Fruit fly (Drosophila melanogaster) whole organism, prepupa: ENCODE measurements around the gene CG10874.

ENCODE experiments used
- Blimp-1 ChIP-seq: fragments of 200-800 bp; sonication (Bioruptor generic); optimal IDR thresholded peaks from 3 replicates; lab custom pipeline; 2017; ENCODE audit warnings: missing biosample characterization, missing genetic modification characterization, mild to moderate bottlenecking, moderate library complexity, missing genetic modification reagents
- CG11762 ChIP-seq: fragments of 200-800 bp; sonication (Bioruptor generic); optimal IDR thresholded peaks from 3 replicates; lab custom pipeline; 2016; ENCODE audit warnings: missing biosample characterization, missing genetic modification characterization; ENCODE audit not compliant: insufficient read depth
- CG11902 ChIP-seq: fragments of 200-800 bp; sonication (Bioruptor generic); optimal IDR thresholded peaks from 3 replicates; lab custom pipeline; 2016; ENCODE audit warnings: missing biosample characterization, missing genetic modification characterization
- CG15336 ChIP-seq: fragments of 200-800 bp; sonication (Bioruptor generic); IDR thresholded peaks from 2 replicates; pipeline ENCODE4 v1.3.6; 2022; ENCODE audit warnings: missing biosample characterization, missing genetic modification characterization
- CG1621 ChIP-seq: fragments of 200-800 bp; sonication (Bioruptor generic); optimal IDR thresholded peaks from 3 replicates; lab custom pipeline; 2018; ENCODE audit warnings: missing biosample characterization, mild to moderate bottlenecking, missing genetic modification characterization
- CG16779 ChIP-seq: fragments of 200-800 bp; sonication (Bioruptor generic); optimal IDR thresholded peaks from 3 replicates; lab custom pipeline; 2017; ENCODE audit warnings: missing biosample characterization, mild to moderate bottlenecking, missing genetic modification characterization
- CG31627 ChIP-seq: fragments of 200-800 bp; sonication (Bioruptor generic); optimal IDR thresholded peaks from 3 replicates; lab custom pipeline; 2016; ENCODE audit warnings: missing biosample characterization, missing genetic modification characterization
- CG32006 ChIP-seq: fragments of 200-800 bp; sonication (Bioruptor generic); optimal IDR thresholded peaks from 3 replicates; lab custom pipeline; 2017; ENCODE audit warnings: missing biosample characterization, mild to moderate bottlenecking, missing genetic modification characterization
- CG34406 ChIP-seq: fragments of 200-800 bp; sonication (Bioruptor generic); optimal IDR thresholded peaks from 3 replicates; lab custom pipeline; 2016; ENCODE audit warnings: missing biosample characterization, missing genetic modification characterization
- CG4318 ChIP-seq: fragments of 200-800 bp; sonication (Bioruptor generic); optimal IDR thresholded peaks from 3 replicates; lab custom pipeline; 2017; ENCODE audit warnings: missing biosample characterization, mild to moderate bottlenecking, missing genetic modification characterization
- CG6163 ChIP-seq: fragments of 200-800 bp; sonication (Bioruptor generic); IDR thresholded peaks from 3 replicates; pipeline ENCODE4 v1.3.6; 2022; ENCODE audit warnings: missing biosample characterization, missing genetic modification characterization
- CG6276 ChIP-seq: fragments of 200-800 bp; sonication (Bioruptor generic); optimal IDR thresholded peaks from 2 replicates; lab custom pipeline; 2017; ENCODE audit warnings: missing biosample characterization, mild to moderate bottlenecking, missing genetic modification characterization
- CG6792 ChIP-seq: fragments of 200-800 bp; sonication (Bioruptor generic); optimal IDR thresholded peaks from 3 replicates; lab custom pipeline; 2016; ENCODE audit warnings: missing biosample characterization, missing genetic modification characterization
- CG6808 ChIP-seq: fragments of 200-800 bp; sonication (Bioruptor generic); optimal IDR thresholded peaks from 3 replicates; lab custom pipeline; 2017; ENCODE audit warnings: missing biosample characterization, missing genetic modification characterization, mild to moderate bottlenecking, moderate library complexity, missing genetic modification reagents
- CG6854 ChIP-seq: fragments of 200-800 bp; sonication (Bioruptor generic); optimal IDR thresholded peaks from 2 replicates; lab custom pipeline; 2017; ENCODE audit warnings: missing biosample characterization, mild to moderate bottlenecking, missing genetic modification characterization
- CG7368 ChIP-seq: fragments of 200-800 bp; sonication (Bioruptor generic); optimal IDR thresholded peaks from 3 replicates; lab custom pipeline; 2016; ENCODE audit warnings: missing biosample characterization, missing genetic modification characterization
- CG8119 ChIP-seq: fragments of 200-800 bp; sonication (Bioruptor generic); IDR thresholded peaks from 3 replicates; pipeline ENCODE4 v1.3.6; 2022; ENCODE audit warnings: missing biosample characterization, missing genetic modification characterization
- CG8319 ChIP-seq: fragments of 200-800 bp; sonication (Bioruptor generic); optimal IDR thresholded peaks from 3 replicates; lab custom pipeline; 2016; ENCODE audit warnings: missing biosample characterization, missing genetic modification characterization
- CG8632 ChIP-seq: fragments of 200-800 bp; sonication (Bioruptor generic); optimal IDR thresholded peaks from 3 replicates; lab custom pipeline; 2016; ENCODE audit warnings: missing biosample characterization, missing genetic modification characterization
- CG9139 ChIP-seq: fragments of 200-800 bp; sonication (Bioruptor generic); optimal IDR thresholded peaks from 3 replicates; lab custom pipeline; 2017; ENCODE audit warnings: missing biosample characterization, mild to moderate bottlenecking, missing genetic modification characterization
- Eip75B ChIP-seq: fragments of 200-800 bp; sonication (Bioruptor generic); optimal IDR thresholded peaks from 3 replicates; lab custom pipeline; 2016; ENCODE audit warnings: missing biosample characterization, missing genetic modification characterization
- Eip93F ChIP-seq: fragments of 200-800 bp; sonication (Bioruptor generic); optimal IDR thresholded peaks from 2 replicates; lab custom pipeline; 2016; ENCODE audit warnings: missing biosample characterization, mild to moderate bottlenecking, missing genetic modification characterization
- Ets21C ChIP-seq: fragments of 200-800 bp; sonication (Bioruptor generic); optimal IDR thresholded peaks from 3 replicates; lab custom pipeline; 2016; ENCODE audit warnings: missing biosample characterization, missing genetic modification characterization
- Gug ChIP-seq: fragments of 200-800 bp; sonication (Bioruptor generic); IDR thresholded peaks from 2 replicates; pipeline ENCODE4 v1.3.6; 2022; ENCODE audit warnings: missing biosample characterization, missing genetic modification characterization
- Hr38 ChIP-seq: sonication (Bioruptor generic); optimal IDR thresholded peaks from 2 replicates; lab custom pipeline; 2016; ENCODE audit warnings: missing biosample characterization, missing genetic modification characterization
- Hr4 ChIP-seq: fragments of 200-800 bp; sonication (Bioruptor generic); optimal IDR thresholded peaks from 3 replicates; lab custom pipeline; 2016; ENCODE audit warnings: missing biosample characterization, missing genetic modification characterization
- Smox ChIP-seq: fragments of 200-800 bp; sonication (Bioruptor generic); optimal IDR thresholded peaks from 3 replicates; lab custom pipeline; 2016; ENCODE audit warnings: missing biosample characterization, missing genetic modification characterization
- Sox102F ChIP-seq: fragments of 200-800 bp; sonication (Bioruptor generic); optimal IDR thresholded peaks from 2 replicates; lab custom pipeline; 2016; ENCODE audit warnings: missing biosample characterization, mild to moderate bottlenecking, missing genetic modification characterization
- Sox14 ChIP-seq: fragments of 200-800 bp; sonication (Bioruptor generic); optimal IDR thresholded peaks from 3 replicates; lab custom pipeline; 2016; ENCODE audit warnings: missing biosample characterization, missing genetic modification characterization
- Sox15 ChIP-seq: fragments of 200-800 bp; sonication (Bioruptor generic); optimal IDR thresholded peaks from 3 replicates; lab custom pipeline; 2016; ENCODE audit warnings: missing biosample characterization, missing genetic modification characterization
- achi ChIP-seq: fragments of 200-800 bp; sonication (Bioruptor generic); optimal IDR thresholded peaks from 3 replicates; lab custom pipeline; 2016; ENCODE audit warnings: missing biosample characterization, missing genetic modification characterization
- acj6 ChIP-seq: fragments of 200-800 bp; sonication (Bioruptor generic); optimal IDR thresholded peaks from 3 replicates; lab custom pipeline; 2016; ENCODE audit warnings: missing biosample characterization, missing genetic modification characterization
- dac ChIP-seq: fragments of 200-800 bp; sonication (Bioruptor generic); optimal IDR thresholded peaks from 2 replicates; lab custom pipeline; 2017; ENCODE audit warnings: missing biosample characterization, mild to moderate bottlenecking, missing genetic modification characterization
- dsx ChIP-seq: fragments of 200-800 bp; optimal IDR thresholded peaks from 3 replicates; lab custom pipeline; 2019; ENCODE audit warnings: missing biosample characterization, mild to moderate bottlenecking, missing genetic modification characterization, moderate library complexity; ENCODE audit not compliant: poor library complexity, severe bottlenecking
- esn ChIP-seq: fragments of 200-800 bp; sonication (Bioruptor generic); optimal IDR thresholded peaks from 2 replicates; lab custom pipeline; 2016; ENCODE audit warnings: missing biosample characterization, mild to moderate bottlenecking, missing genetic modification characterization, moderate library complexity
- fd59A ChIP-seq: fragments of 200-800 bp; sonication (Bioruptor generic); optimal IDR thresholded peaks from 2 replicates; lab custom pipeline; 2017; ENCODE audit warnings: missing biosample characterization, mild to moderate bottlenecking, missing genetic modification characterization, missing genetic modification reagents
- fd85E ChIP-seq: fragments of 200-800 bp; sonication (Bioruptor generic); optimal IDR thresholded peaks from 3 replicates; lab custom pipeline; 2016; ENCODE audit warnings: missing biosample characterization, missing genetic modification characterization
- fkh ChIP-seq: fragments of 200-800 bp; sonication (Bioruptor generic); optimal IDR thresholded peaks from 3 replicates; lab custom pipeline; 2017; ENCODE audit warnings: missing biosample characterization, mild to moderate bottlenecking, missing genetic modification characterization, moderate library complexity
- net ChIP-seq: fragments of 200-800 bp; sonication (Bioruptor generic); optimal IDR thresholded peaks from 3 replicates; lab custom pipeline; 2016; ENCODE audit warnings: missing biosample characterization, missing genetic modification characterization
- pdm3 ChIP-seq: fragments of 200-800 bp; sonication (Bioruptor generic); optimal IDR thresholded peaks from 3 replicates; lab custom pipeline; 2016; ENCODE audit warnings: missing biosample characterization, missing genetic modification characterization
- salr ChIP-seq, 2 experiments: fragments of 200-800 bp; sonication (Bioruptor generic); optimal IDR thresholded peaks; 3 replicates each; lab custom pipeline; 2016 to 2018; ENCODE audit warnings: missing biosample characterization in 2 of 2, missing genetic modification characterization in 2 of 2, mild to moderate bottlenecking in 1 of 2
- ss ChIP-seq, 2 experiments: fragments of 200-800 bp; sonication (Bioruptor generic); optimal IDR thresholded peaks; 2 replicates in 1 of 2; 3 replicates in 1 of 2; lab custom pipeline; 2017 to 2018; ENCODE audit warnings: mild to moderate bottlenecking in 2 of 2, missing biosample characterization in 2 of 2, missing genetic modification characterization in 2 of 2, moderate library complexity in 1 of 2
- svp ChIP-seq: fragments of 200-800 bp; sonication (Bioruptor generic); peaks from one replicate; lab custom pipeline; 2016; ENCODE audit warnings: missing biosample characterization, missing genetic modification characterization
- topi ChIP-seq: fragments of 200-800 bp; sonication (Bioruptor generic); optimal IDR thresholded peaks from 3 replicates; lab custom pipeline; 2016; ENCODE audit warnings: missing biosample characterization, missing genetic modification characterization
- vri ChIP-seq: fragments of 200-800 bp; sonication (Bioruptor generic); optimal IDR thresholded peaks from 3 replicates; lab custom pipeline; 2016; ENCODE audit warnings: missing biosample characterization, mild to moderate bottlenecking, missing genetic modification characterization

CG10874 gene

DNA sequence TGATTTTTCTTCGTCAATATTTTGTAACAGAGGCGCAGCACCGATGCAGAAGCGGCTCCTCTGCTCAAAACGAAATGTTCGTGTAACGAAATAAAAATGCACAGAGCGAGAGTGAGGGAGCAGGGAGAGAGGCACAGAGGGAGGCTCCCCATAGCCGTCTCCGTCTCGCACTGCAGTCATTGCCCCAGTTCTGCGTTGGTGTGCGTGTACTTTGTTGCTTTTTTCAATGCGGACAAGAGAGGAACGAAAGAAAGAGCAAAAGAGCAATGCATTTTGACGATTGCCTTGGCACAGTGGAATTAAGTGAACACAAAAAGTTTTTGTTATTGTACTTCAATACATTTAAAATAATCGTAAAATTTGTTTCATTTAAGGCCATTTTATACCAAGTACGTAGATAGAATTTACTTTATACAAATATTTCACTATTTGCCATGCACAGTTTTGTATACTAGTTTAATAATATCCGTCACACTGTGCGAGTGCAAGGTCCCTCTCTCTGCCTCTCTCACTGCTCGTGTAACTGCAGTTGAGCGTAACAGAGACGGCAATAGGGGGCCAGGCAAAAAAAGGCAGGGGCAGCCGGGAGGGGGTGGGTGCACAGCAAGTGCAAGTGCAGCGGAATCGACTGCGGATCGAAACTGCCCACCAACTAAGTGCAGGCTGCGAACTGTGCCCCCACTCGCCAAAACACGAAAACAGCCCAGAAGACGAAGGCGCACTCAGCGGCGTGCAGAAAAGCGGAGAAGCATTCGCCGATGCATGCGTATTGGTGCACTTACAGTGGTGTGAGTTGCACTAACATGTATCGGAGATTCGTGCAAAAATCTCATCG lies 10.0 kb upstream of the CG10874 start (continued):
- peak; percentile 99 for TF ChIP-seq Sox15 (GFP tag; lab: Kevin White, UChicago)
- TF ChIP-seq dsx, result peak; percentile 99
- peak; percentile 99 for TF ChIP-seq vri
- TF ChIP-seq Hr4, result peak; percentile 100
- peak; percentile 98 for TF ChIP-seq fd85E (GFP tag; lab: Kevin White, UChicago)
- peak; percentile 100 for TF ChIP-seq CG8319 (GFP tag; lab: Kevin White, UChicago)
- TF ChIP-seq ss (GFP tag; optimal IDR thresholded peaks at IDR 0.05; lab: Kevin White, UChicago), result peak; percentile 100
- TF ChIP-seq Smox (GFP tag; lab: Kevin White, UChicago), result peak; percentile 100
- TF ChIP-seq Gug (GFP tag; lab: Robert Waterston, UW), result peak; percentile 100
- peak; percentile 100 for TF ChIP-seq CG11762
- peak; percentile 100 for TF ChIP-seq net (GFP tag; lab: Kevin White, UChicago)
- peak; percentile 66 for TF ChIP-seq fkh (GFP tag; lab: Kevin White, UChicago)
- peak; percentile 99 to 100 for TF ChIP-seq salr (GFP tag; optimal IDR thresholded peaks at IDR 0.05; lab: Kevin White, UChicago)
- peak; percentile 100 for TF ChIP-seq CG6163 (GFP tag; lab: Robert Waterston, UW)
- TF ChIP-seq Sox14, result peak; percentile 100
- peak; percentile 100 for TF ChIP-seq CG9139
- no peak for TF ChIP-seq Eip93F
- TF ChIP-seq CG4318, result peak; percentile 100
- TF ChIP-seq, all 60 proteins: peak for 59

DNA sequence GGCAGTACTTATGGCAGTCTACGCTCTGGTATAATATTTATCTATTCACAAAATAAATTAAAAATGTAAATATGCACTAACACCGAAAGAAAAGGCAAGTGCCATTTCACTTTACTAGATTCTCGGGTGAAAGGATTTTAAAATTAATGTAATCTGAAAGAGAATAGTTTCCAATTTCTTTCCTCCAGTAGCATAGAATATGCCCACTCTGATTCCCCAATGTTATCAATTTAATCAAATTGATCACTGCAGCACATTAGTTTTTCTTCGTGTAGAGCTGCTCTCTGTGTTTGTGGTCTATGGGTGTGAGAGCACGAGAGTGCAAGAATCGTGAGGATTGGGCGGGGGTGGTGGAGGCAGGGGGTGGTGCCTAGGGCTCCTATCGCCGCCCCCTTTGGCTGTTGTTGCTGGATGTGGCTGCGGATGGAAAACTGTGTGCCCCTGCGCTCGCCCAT lies 8.9 kb upstream of the CG10874 start:
- TF ChIP-seq topi (GFP tag; lab: Kevin White, UChicago) (peak; percentile 87), CG11902 (GFP tag; lab: Kevin White, UChicago) (peak; percentile 69), Sox102F (peak; percentile 72), Sox14 (peak; percentile 93), Eip75B (GFP tag; lab: Kevin White, UChicago) (peak; percentile 89), achi (GFP tag; lab: Kevin White, UChicago) (peak; percentile 90), CG34406 (GFP tag; lab: Kevin White, UChicago) (peak; percentile 83), CG7368 (GFP tag; lab: Kevin White, UChicago) (peak; percentile 72), Gug (GFP tag; lab: Robert Waterston, UW) (peak; percentile 80), Ets21C (GFP tag; lab: Kevin White, UChicago) (peak; percentile 75), fd85E (GFP tag; lab: Kevin White, UChicago) (peak; percentile 48), fkh (GFP tag; lab: Kevin White, UChicago) (peak; percentile 90), CG4318 (peak; percentile 96), CG6163 (GFP tag; lab: Robert Waterston, UW) (peak; percentile 90), esn (GFP tag; lab: Kevin White, UChicago) (peak; percentile 86), net (GFP tag; lab: Kevin White, UChicago) (peak; percentile 91), CG32006 (GFP tag; lab: Kevin White, UChicago) (peak; percentile 99), Smox (GFP tag; lab: Kevin White, UChicago) (peak; percentile 80), dac (GFP tag; lab: Kevin White, UChicago) (peak; percentile 89), CG11762 (peak; percentile 79), Blimp-1 (GFP tag; lab: Kevin White, UChicago) (peak; percentile 36), CG15336 (GFP tag; lab: Robert Waterston, UW) (peak; percentile 93), ss (GFP tag; optimal IDR thresholded peaks at IDR 0.05; lab: Kevin White, UChicago) (peak; percentile 67 to 76), fd59A (GFP tag; lab: Kevin White, UChicago) (peak; percentile 90), acj6 (peak; percentile 91), Hr38 (GFP tag; lab: Kevin White, UChicago) (no peak), CG6808 (GFP tag; lab: Kevin White, UChicago) (peak; percentile 87), CG8119 (peak; percentile 93), Hr4 (peak; percentile 96), salr (GFP tag; optimal IDR thresholded peaks at IDR 0.05; lab: Kevin White, UChicago) (peak; percentile 75 to 99), pdm3 (peak; percentile 89), Eip93F (no peak), CG6276 (peak; percentile 97), CG6854 (GFP tag; lab: Kevin White, UChicago) (no peak), CG6792 (GFP tag; lab: Kevin White, UChicago) (peak; percentile 82), CG1621 (tag; lab: Kevin White, UChicago) (peak; percentile 67), svp (GFP tag; lab: Kevin White, UChicago) (peak; percentile 93), CG8632 (GFP tag; lab: Kevin White, UChicago) (peak; percentile 79), Sox15 (GFP tag; lab: Kevin White, UChicago) (peak; percentile 79), CG31627 (peak; percentile 83), CG16779 (peak; percentile 91)
